Fruit fly (Drosophila melanogaster) whole organism, embryonic: ENCODE results near the gene RhoGAP19D.

ENCODE experiments used
- Atf6 ChIP-seq: fragments of 200-800 bp; sonication (Bioruptor generic); IDR thresholded peaks from 2 replicates; pipeline ENCODE4 v1.3.6; 2022; ENCODE audit warnings: missing biosample characterization, missing genetic modification characterization
- Bgb ChIP-seq: fragments of 200-800 bp; sonication (Bioruptor generic); IDR thresholded peaks from 2 replicates; pipeline ENCODE4 v1.3.6; 2022; ENCODE audit warnings: missing biosample characterization, missing genetic modification characterization; ENCODE audit not compliant: partially characterized antibody
- CG11398 ChIP-seq: fragments of 200-800 bp; sonication (Bioruptor generic); optimal IDR thresholded peaks from 2 replicates; lab custom pipeline; 2016; ENCODE audit warnings: missing biosample characterization, missing genetic modification characterization
- CG12155 ChIP-seq: fragments of 200-800 bp; sonication (Bioruptor generic); optimal IDR thresholded peaks from 3 replicates; lab custom pipeline; 2016; ENCODE audit warnings: missing biosample characterization, missing genetic modification characterization
- CG1233 ChIP-seq: fragments of 200-800 bp; sonication (Bioruptor generic); optimal IDR thresholded peaks from 4 replicates; lab custom pipeline; 2018; ENCODE audit warnings: missing biosample characterization, mild to moderate bottlenecking, missing genetic modification characterization
- CG17359 ChIP-seq: fragments of 200-800 bp; sonication (Bioruptor generic); optimal IDR thresholded peaks from 3 replicates; lab custom pipeline; 2018; ENCODE audit warnings: missing biosample characterization, mild to moderate bottlenecking, missing genetic modification characterization, moderate library complexity
- CG17829 ChIP-seq: fragments of 200-800 bp; optimal IDR thresholded peaks from 2 replicates; lab custom pipeline; 2019; ENCODE audit warnings: missing biosample characterization, mild to moderate bottlenecking, missing genetic modification characterization, moderate library complexity
- CG2120 ChIP-seq: fragments of 200-800 bp; sonication (Bioruptor generic); optimal IDR thresholded peaks from 3 replicates; lab custom pipeline; 2016; ENCODE audit warnings: missing biosample characterization, missing genetic modification characterization
- CG2199 ChIP-seq: fragments of 200-800 bp; sonication (Bioruptor generic); IDR thresholded peaks from 3 replicates; pipeline ENCODE4 v1.3.6; 2022; ENCODE audit warnings: missing biosample characterization, missing genetic modification characterization
- CG30403 ChIP-seq: fragments of 200-800 bp; sonication (Bioruptor generic); optimal IDR thresholded peaks from 3 replicates; lab custom pipeline; 2016; ENCODE audit warnings: missing biosample characterization, missing genetic modification characterization
- CG33557 ChIP-seq: fragments of 200-800 bp; sonication (Bioruptor generic); optimal IDR thresholded peaks from 2 replicates; lab custom pipeline; 2019; ENCODE audit warnings: missing biosample characterization, mild to moderate bottlenecking, missing genetic modification characterization, moderate library complexity
- CG34376 ChIP-seq: fragments of 200-800 bp; sonication (Bioruptor generic); optimal IDR thresholded peaks from 2 replicates; lab custom pipeline; 2018; ENCODE audit warnings: missing biosample characterization, mild to moderate bottlenecking, missing genetic modification characterization
- CG6854 ChIP-seq: fragments of 200-800 bp; sonication (Bioruptor generic); optimal IDR thresholded peaks from 3 replicates; lab custom pipeline; 2017; ENCODE audit warnings: missing biosample characterization, mild to moderate bottlenecking, missing genetic modification characterization
- CG7271 ChIP-seq: fragments of 200-800 bp; sonication (Bioruptor generic); optimal IDR thresholded peaks from 2 replicates; lab custom pipeline; 2018; ENCODE audit warnings: missing biosample characterization, mild to moderate bottlenecking, missing genetic modification characterization, moderate library complexity
- CG7839 ChIP-seq: fragments of 200-800 bp; sonication (Bioruptor generic); optimal IDR thresholded peaks from 3 replicates; lab custom pipeline; 2018; ENCODE audit warnings: missing biosample characterization, mild to moderate bottlenecking, missing genetic modification characterization, moderate library complexity
- CG7963 ChIP-seq: fragments of 200-800 bp; sonication (Bioruptor generic); IDR thresholded peaks from 3 replicates; pipeline ENCODE4 v1.3.6; 2022; ENCODE audit warnings: missing biosample characterization, missing genetic modification characterization; ENCODE audit not compliant: partially characterized antibody
- CG9817 ChIP-seq: fragments of 200-800 bp; sonication (Bioruptor generic); optimal IDR thresholded peaks from 2 replicates; lab custom pipeline; 2018; ENCODE audit warnings: missing biosample characterization, mild to moderate bottlenecking, missing genetic modification characterization, moderate library complexity
- Camta ChIP-seq: fragments of 200-800 bp; sonication (Bioruptor generic); optimal IDR thresholded peaks from 2 replicates; lab custom pipeline; 2016; ENCODE audit warnings: missing biosample characterization, missing genetic modification characterization
- CkIIα-i1 ChIP-seq: fragments of 200-800 bp; sonication (Bioruptor generic); IDR thresholded peaks from 2 replicates; pipeline ENCODE4 v1.3.6; 2022; ENCODE audit warnings: missing biosample characterization, missing genetic modification characterization
- Dbx ChIP-seq: fragments of 200-800 bp; sonication (Bioruptor generic); IDR thresholded peaks from 3 replicates; pipeline ENCODE4 v1.3.6; 2022; ENCODE audit warnings: missing biosample characterization, missing genetic modification characterization
- Deaf1 ChIP-seq: fragments of 200-800 bp; optimal IDR thresholded peaks from 3 replicates; lab custom pipeline; 2019; ENCODE audit warnings: missing biosample characterization, mild to moderate bottlenecking, missing genetic modification characterization, moderate library complexity
- Fer2 ChIP-seq: fragments of 200-800 bp; sonication (Bioruptor generic); optimal IDR thresholded peaks from 2 replicates; lab custom pipeline; 2018; ENCODE audit warnings: missing biosample characterization, mild to moderate bottlenecking, missing genetic modification characterization, moderate library complexity
- H15 ChIP-seq: fragments of 200-800 bp; sonication (Bioruptor generic); IDR thresholded peaks from 3 replicates; pipeline ENCODE4 v1.3.6; 2022; ENCODE audit warnings: missing biosample characterization, missing genetic modification characterization
- Hand ChIP-seq: fragments of 200-800 bp; sonication (Bioruptor generic); optimal IDR thresholded peaks from 2 replicates; lab custom pipeline; 2017; ENCODE audit warnings: mild to moderate bottlenecking, missing biosample characterization, missing genetic modification reagents, missing genetic modification characterization
- Hmx ChIP-seq: fragments of 200-800 bp; sonication (Bioruptor generic); optimal IDR thresholded peaks from 2 replicates; lab custom pipeline; 2016; ENCODE audit warnings: missing biosample characterization, missing genetic modification characterization
- Hr39 ChIP-seq: fragments of >200 bp; optimal IDR thresholded peaks from 2 replicates; lab custom pipeline; 2017
- Hr78 ChIP-seq, 2 experiments: fragments of 200-800 bp in 1 of 2; fragments of >200 bp in 1 of 2; sonication (Bioruptor generic) in 1 of 2; optimal IDR thresholded peaks; 2 replicates each; lab custom pipeline; 2017 to 2019; ENCODE audit warnings: missing biosample characterization in 2 of 2, missing genetic modification characterization in 2 of 2, mild to moderate bottlenecking in 1 of 2, moderate library complexity in 1 of 2
- Lhr ChIP-seq: fragments of 200-800 bp; sonication (Bioruptor generic); optimal IDR thresholded peaks from 3 replicates; lab custom pipeline; 2017; ENCODE audit warnings: mild to moderate bottlenecking, missing biosample characterization, missing genetic modification reagents, missing genetic modification characterization
- Myb ChIP-seq: fragments of 200-800 bp; sonication (Bioruptor generic); optimal IDR thresholded peaks from 2 replicates; lab custom pipeline; 2016; ENCODE audit warnings: missing biosample characterization, missing genetic modification characterization
- Oli ChIP-seq: fragments of 200-800 bp; sonication (Bioruptor generic); optimal IDR thresholded peaks from 2 replicates; lab custom pipeline; 2018; ENCODE audit warnings: missing biosample characterization, mild to moderate bottlenecking, missing genetic modification characterization, moderate library complexity
- Ptx1 ChIP-seq: fragments of 200-800 bp; sonication (Bioruptor generic); IDR thresholded peaks from 2 replicates; pipeline ENCODE4 v1.3.6; 2022; ENCODE audit warnings: missing biosample characterization, missing genetic modification characterization
- Ravus ChIP-seq: fragments of 200-800 bp; sonication (Bioruptor generic); IDR thresholded peaks from 2 replicates; pipeline ENCODE4 v1.3.6; 2022; ENCODE audit warnings: missing biosample characterization, missing genetic modification characterization
- Rfx ChIP-seq: fragments of 200-800 bp; sonication (Bioruptor generic); IDR thresholded peaks from 2 replicates; pipeline ENCODE4 v1.3.6; 2022; ENCODE audit warnings: missing biosample characterization, missing genetic modification characterization
- Tbp ChIP-seq: fragments of >200 bp; optimal IDR thresholded peaks from 2 replicates; lab custom pipeline; 2018; ENCODE audit warnings: missing biosample characterization, missing genetic modification characterization
- ash1 ChIP-seq: fragments of 200-800 bp; sonication (Bioruptor generic); optimal IDR thresholded peaks from 2 replicates; lab custom pipeline; 2018; ENCODE audit warnings: missing biosample characterization, mild to moderate bottlenecking, missing genetic modification characterization
- bab2 ChIP-seq: fragments of 200-800 bp; sonication (Bioruptor generic); optimal IDR thresholded peaks from 2 replicates; lab custom pipeline; 2016; ENCODE audit warnings: missing biosample characterization, missing genetic modification characterization
- bcd ChIP-seq: fragments of 200-800 bp; sonication (Bioruptor generic); optimal IDR thresholded peaks from 2 replicates; lab custom pipeline; 2017; ENCODE audit warnings: missing biosample characterization, mild to moderate bottlenecking, missing genetic modification characterization
- ci ChIP-seq: fragments of 200-800 bp; sonication (Bioruptor generic); IDR thresholded peaks from 3 replicates; pipeline ENCODE4 v1.3.6; 2022; ENCODE audit warnings: missing biosample characterization, missing genetic modification characterization
- dpn ChIP-seq, 2 experiments: fragments of 200-800 bp; sonication (Bioruptor generic); optimal IDR thresholded peaks; 3 replicates each; lab custom pipeline; 2016; ENCODE audit warnings: missing biosample characterization in 2 of 2, missing genetic modification characterization in 2 of 2
- esg ChIP-seq: fragments of 200-800 bp; sonication (Bioruptor generic); conservative IDR thresholded peaks from 2 replicates; pipeline ENCODE4 v1.3.6; 2022; ENCODE audit warnings: missing biosample characterization, missing genetic modification characterization
- grau ChIP-seq: fragments of 200-800 bp; optimal IDR thresholded peaks from 3 replicates; lab custom pipeline; 2019; ENCODE audit warnings: missing biosample characterization, mild to moderate bottlenecking, missing genetic modification characterization, moderate library complexity
- gro ChIP-seq: fragments of 200-800 bp; sonication (Bioruptor generic); optimal IDR thresholded peaks from 2 replicates; lab custom pipeline; 2016; ENCODE audit warnings: missing biosample characterization, missing genetic modification characterization
- hb ChIP-seq: fragments of 200-800 bp; sonication (Bioruptor generic); IDR thresholded peaks from 3 replicates; pipeline ENCODE4 v1.3.6; 2022; ENCODE audit warnings: missing biosample characterization, missing genetic modification characterization; ENCODE audit not compliant: partially characterized antibody
- knrl ChIP-seq: fragments of 200-800 bp; sonication (Bioruptor generic); IDR thresholded peaks from 3 replicates; pipeline ENCODE4 v1.3.6; 2022; ENCODE audit warnings: missing biosample characterization, missing genetic modification characterization; ENCODE audit not compliant: partially characterized antibody
- lmd ChIP-seq: fragments of 200-800 bp; sonication (Bioruptor generic); IDR thresholded peaks from 2 replicates; pipeline ENCODE4 v1.3.6; 2022; ENCODE audit warnings: missing biosample characterization, missing genetic modification characterization
- oc ChIP-seq: fragments of 200-800 bp; sonication (Bioruptor generic); optimal IDR thresholded peaks from 2 replicates; lab custom pipeline; 2018; ENCODE audit warnings: missing biosample characterization, mild to moderate bottlenecking, missing genetic modification characterization, moderate library complexity
- pan ChIP-seq, 4 experiments: fragments of >200 bp in 3 of 4; fragments of 200-800 bp in 1 of 4; sonication (Bioruptor generic) in 1 of 4; optimal IDR thresholded peaks in 3 of 4; IDR thresholded peaks in 1 of 4; 2 replicates each; pipeline versions ENCODE4 v1.3.6 to Lab custom; 2017 to 2022; ENCODE audit warnings: missing biosample characterization in 2 of 4, missing genetic modification characterization in 2 of 4, mixed read lengths in 1 of 4
- seq ChIP-seq: fragments of 200-800 bp; sonication (Bioruptor generic); IDR thresholded peaks from 2 replicates; pipeline ENCODE4 v1.3.6; 2022; ENCODE audit warnings: missing biosample characterization, missing genetic modification characterization
- sisA ChIP-seq: fragments of 200-800 bp; sonication (Bioruptor generic); IDR thresholded peaks from 2 replicates; pipeline ENCODE4 v1.3.6; 2022; ENCODE audit warnings: missing biosample characterization, missing genetic modification characterization
- zen2 ChIP-seq: fragments of 200-800 bp; sonication (Bioruptor generic); IDR thresholded peaks from 3 replicates; pipeline ENCODE4 v1.3.6; 2022; ENCODE audit warnings: missing biosample characterization, missing genetic modification characterization; ENCODE audit not compliant: partially characterized antibody

RhoGAP19D gene

DNA sequence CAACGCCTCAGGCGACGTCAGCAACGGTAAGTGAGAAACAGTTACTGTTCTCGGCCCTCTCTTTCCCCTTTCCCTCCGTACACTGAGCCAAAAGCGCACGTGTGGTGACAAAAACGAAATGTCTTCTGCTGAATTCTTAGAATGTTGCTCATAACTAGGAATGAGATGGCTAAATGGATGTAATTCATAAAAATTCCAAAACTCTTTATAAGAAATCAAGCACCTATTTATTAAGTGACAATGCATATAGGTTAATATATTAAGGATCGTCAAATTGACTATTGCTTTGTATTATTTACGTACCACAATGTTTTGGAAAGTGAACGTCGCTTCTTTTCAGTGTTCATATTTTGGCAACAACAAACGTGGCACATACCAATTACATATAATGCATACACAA is 76.0 kb downstream of the RhoGAP19D start (continued):
- no peak for TF ChIP-seq Hr78 (GFP tag; optimal IDR thresholded peaks at IDR 0.05; lab: Kevin White, UChicago)
- TF ChIP-seq Myb (GFP tag; lab: Kevin White, UChicago) = peak; percentile 0
- no peak for TF ChIP-seq Camta
- no peak for TF ChIP-seq Bgb (GFP tag; lab: Robert Waterston, UW)
- TF ChIP-seq H15 (GFP tag; lab: Robert Waterston, UW) = no peak
- TF ChIP-seq gro (GFP tag; lab: Kevin White, UChicago) = peak; percentile 5
- no peak for TF ChIP-seq CG33557 (GFP tag; lab: Kevin White, UChicago)
- 0 out of 3 replicates have a peak, but pooled peaks have one; percentile 31 for TF ChIP-seq Dbx (GFP tag; lab: Robert Waterston, UW)
- TF ChIP-seq CG12155 (GFP tag; lab: Kevin White, UChicago) = no peak
- peak; percentile 2 for TF ChIP-seq Deaf1
- TF ChIP-seq CG7839 (tag; lab: Kevin White, UChicago) = peak; percentile 41
- peak; percentile 9 for TF ChIP-seq bcd (GFP tag; lab: Kevin White, UChicago)
- no peak for TF ChIP-seq CG17829 (tag; lab: Kevin White, UChicago)
- peak; percentile 19 for TF ChIP-seq Oli
- no peak for TF ChIP-seq zen2 (GFP tag; lab: Robert Waterston, UW)
- TF ChIP-seq CG34376 (GFP tag; lab: Kevin White, UChicago) = peak; percentile 35
- no peak for TF ChIP-seq CG2199
- no peak for TF ChIP-seq esg (GFP tag; lab: Robert Waterston, UW)
- TF ChIP-seq Rfx (GFP tag; lab: Robert Waterston, UW) = 0 out of 2 replicates have a peak, but pooled peaks have one; percentile 7
- peak; percentile 13 for TF ChIP-seq CG17359 (tag; lab: Kevin White, UChicago)
- no peak for TF ChIP-seq CG6854 (GFP tag; lab: Kevin White, UChicago)
- TF ChIP-seq Hand = peak; percentile 24
- TF ChIP-seq oc (tag; lab: Kevin White, UChicago) = no peak
- TF ChIP-seq CG11398 (GFP tag; lab: Kevin White, UChicago) = no peak
- TF ChIP-seq CG30403 (GFP tag; lab: Kevin White, UChicago) = peak; percentile 22
- TF ChIP-seq CkIIα-i1 (GFP tag; lab: Robert Waterston, UW) = no peak
- no peak for TF ChIP-seq pan (optimal IDR thresholded peaks at IDR 0.05; lab: Kevin White, UChicago)
- TF ChIP-seq pan (GFP tag; optimal IDR thresholded peaks at IDR 0.05 in 1 of 2, IDR thresholded peaks at IDR 0.05 in 1 of 2) = no peak
- TF ChIP-seq Hr39 (lab: Kevin White, UChicago) = no peak
- peak; percentile 45; the same call in 1 of the 2 replicates for TF ChIP-seq lmd (GFP tag; lab: Robert Waterston, UW)
- TF ChIP-seq Ptx1 (GFP tag; lab: Robert Waterston, UW) = peak; percentile 36; the same call in 1 of the 2 replicates
- TF ChIP-seq CG2120 (GFP tag; lab: Kevin White, UChicago) = peak; percentile 72
- peak; percentile 8 to 26 for TF ChIP-seq dpn (GFP tag; optimal IDR thresholded peaks at IDR 0.05; lab: Kevin White, UChicago)
- TF ChIP-seq Atf6 (GFP tag; lab: Robert Waterston, UW) = peak; percentile 60
- TF ChIP-seq CG9817 (tag; lab: Kevin White, UChicago) = peak; percentile 40
- no peak for TF ChIP-seq CG7963 (GFP tag; lab: Robert Waterston, UW)
- no peak; the same call in 1 of the 2 replicates for TF ChIP-seq seq (GFP tag; lab: Robert Waterston, UW)
- no peak for TF ChIP-seq Ravus (GFP tag; lab: Robert Waterston, UW)
- TF ChIP-seq ci (GFP tag; lab: Robert Waterston, UW) = 0 out of 3 replicates have a peak, but pooled peaks have one; percentile 15
- TF ChIP-seq Lhr = no peak
- no peak for TF ChIP-seq CG7271 (tag; lab: Kevin White, UChicago)
- TF ChIP-seq hb = no peak
- TF ChIP-seq CG1233 (GFP tag; lab: Kevin White, UChicago) = no peak
- no peak for TF ChIP-seq ash1
- TF ChIP-seq bab2 (GFP tag; lab: Kevin White, UChicago) = peak; percentile 10
- TF ChIP-seq Fer2 (tag; lab: Kevin White, UChicago) = no peak
- peak; percentile 44 for TF ChIP-seq grau (tag; lab: Kevin White, UChicago)
- no peak for TF ChIP-seq Hmx
- TF ChIP-seq knrl (GFP tag; lab: Robert Waterston, UW) = no peak
- no peak for TF ChIP-seq Tbp (GFP tag; lab: Kevin White, UChicago)
- TF ChIP-seq sisA (GFP tag; lab: Robert Waterston, UW) = 0 out of 2 replicates have a peak, but pooled peaks have one; percentile 22
